Fruit fly (Drosophila melanogaster) whole organism, wandering third instar larva: ENCODE measurements around the gene CG17726.

Experiments
- Dfd ChIP-seq: fragments of >200 bp; optimal IDR thresholded peaks from 2 replicates; lab custom pipeline; 2017; ENCODE audit warnings: missing biosample characterization, missing genetic modification characterization
- jim ChIP-seq: fragments of 175-275, 200-325 bp; sonication (Bioruptor generic); optimal IDR thresholded peaks from 2 replicates; lab custom pipeline; 2016; ENCODE audit warnings: missing biosample characterization, mild to moderate bottlenecking, missing genetic modification characterization
- pan ChIP-seq: fragments of >200 bp; optimal IDR thresholded peaks from 2 replicates; lab custom pipeline; 2017

dm6 chr3R:11197389-11197716 lies 29.2 kb upstream of the CG17726 start, which contains the start of gene cu:
- TF ChIP-seq jim (GFP tag; lab: Kevin White, UChicago) (no peak), pan (lab: Kevin White, UChicago) (no peak), Dfd (GFP tag; lab: Kevin White, UChicago) (no peak)
